Worm (Caenorhabditis elegans) whole organism, early embryonic: ENCODE data around the gene R05G6.3.

Experiments
- B0310.2 ChIP-seq: sonication (generic microtip); optimal IDR thresholded peaks from 2 replicates; lab custom pipeline; 2016; ENCODE audit warnings: mild to moderate bottlenecking, missing genetic modification characterization, missing compliant biosample characterization
- F13C5.2 ChIP-seq: sonication (generic microtip); optimal IDR thresholded peaks from 2 replicates; lab custom pipeline; 2017; ENCODE audit warnings: mild to moderate bottlenecking, missing genetic modification characterization, inconsistent platforms, missing compliant biosample characterization
- aly-1 ChIP-seq: sonication (generic microtip); optimal IDR thresholded peaks from 2 replicates; lab custom pipeline; 2016; ENCODE audit warnings: missing genetic modification characterization, missing compliant biosample characterization
- ama-1 ChIP-seq: fragments of 150-350 bp; optimal IDR thresholded peaks from 2 replicates; lab custom pipeline; 2014
- ceh-13 ChIP-seq: fragments of 200-800 bp; sonication (Bioruptor generic); optimal IDR thresholded peaks from 2 replicates; lab custom pipeline; 2018; ENCODE audit warnings: mild to moderate bottlenecking, missing genetic modification characterization, missing compliant biosample characterization
- ceh-36 ChIP-seq: sonication (generic microtip); optimal IDR thresholded peaks from 2 replicates; lab custom pipeline; 2016; ENCODE audit warnings: missing genetic modification characterization, inconsistent platforms, missing compliant biosample characterization
- ets-7 ChIP-seq: sonication (generic microtip); optimal IDR thresholded peaks from 2 replicates; lab custom pipeline; 2016; ENCODE audit warnings: missing genotype, missing genetic modification characterization, missing compliant biosample characterization
- flt-1 ChIP-seq: fragments of 200-800 bp; sonication (Bioruptor generic); IDR thresholded peaks from 2 replicates; pipeline ENCODE4 v1.3.6; 2022; ENCODE audit warnings: missing genetic modification characterization, missing compliant biosample characterization
- hmbx-1 ChIP-seq: sonication (generic microtip); optimal IDR thresholded peaks from 2 replicates; lab custom pipeline; 2016; ENCODE audit warnings: mild to moderate bottlenecking, missing genetic modification characterization, missing compliant biosample characterization
- hmg-4 ChIP-seq: fragments of 200-800 bp; sonication (Bioruptor generic); optimal IDR thresholded peaks from 2 replicates; lab custom pipeline; 2018; ENCODE audit warnings: mild to moderate bottlenecking, missing genetic modification characterization, missing compliant biosample characterization
- hnd-1 ChIP-seq: sonication (generic microtip); optimal IDR thresholded peaks from 2 replicates; lab custom pipeline; 2016; ENCODE audit warnings: missing genetic modification characterization, missing compliant biosample characterization
- pes-1 ChIP-seq: fragments of 200-800 bp; sonication (Bioruptor generic); IDR thresholded peaks from 2 replicates; pipeline ENCODE4 v1.3.6; 2022; ENCODE audit warnings: missing genetic modification reagents, missing genetic modification characterization, missing compliant biosample characterization
- scrt-1 ChIP-seq: fragments of 200-800 bp; sonication (Bioruptor generic); IDR thresholded peaks from 2 replicates; pipeline ENCODE4 v1.3.6; 2022; ENCODE audit warnings: missing genetic modification characterization, missing compliant biosample characterization
- sea-1 ChIP-seq: fragments of 200-800 bp; sonication (Bioruptor generic); conservative IDR thresholded peaks from 2 replicates; pipeline ENCODE4 v1.3.6; 2022; ENCODE audit warnings: missing genetic modification characterization, missing compliant biosample characterization
- tbx-11 ChIP-seq: fragments of 200-800 bp; sonication (Bioruptor generic); IDR thresholded peaks from 2 replicates; pipeline ENCODE4 v1.3.6; 2022; ENCODE audit warnings: missing genetic modification characterization, missing compliant biosample characterization
- tbx-37 ChIP-seq: fragments of 200-800 bp; sonication (Bioruptor generic); conservative IDR thresholded peaks from 2 replicates; pipeline ENCODE4 v1.3.6; 2022; ENCODE audit warnings: missing genetic modification reagents, missing genetic modification characterization, missing compliant biosample characterization
- tra-4 ChIP-seq: sonication (generic microtip); optimal IDR thresholded peaks from 2 replicates; lab custom pipeline; 2017; ENCODE audit warnings: missing genetic modification characterization, missing compliant biosample characterization

Gene R05G6.3

ce11 chrIV:7532360-7532759, 16.0 kb downstream of the R05G6.3 start, which contains the start of gene R05G6.1:
TSS of gene R05G6.1 (plus strand) at chrIV:7532660.
- TF ChIP-seq ceh-36 (tag; lab: Kevin White, UChicago), result no peak
- TF ChIP-seq pes-1 (GFP tag; lab: Robert Waterston, UW), result no peak

ce11 chrIV:7542485-7543001, 26.2 kb downstream of the R05G6.3 start, which contains the start of gene R05G6.10:
TSS of gene R05G6.10 (minus strand) at chrIV:7542535.
- no peak for TF ChIP-seq hmbx-1 (tag; lab: Kevin White, UChicago)
- TF ChIP-seq hnd-1 (tag; lab: Kevin White, UChicago), result no peak
- no peak for TF ChIP-seq tbx-11 (GFP tag; lab: Robert Waterston, UW)
- no peak for TF ChIP-seq sea-1 (GFP tag; lab: Robert Waterston, UW)
- TF ChIP-seq pes-1 (GFP tag; lab: Robert Waterston, UW), result no peak
- TF ChIP-seq tbx-37, result no peak
- no peak for TF ChIP-seq hmg-4 (GFP tag; lab: Kevin White, UChicago)
- TF ChIP-seq ceh-13, result no peak
- no peak for TF ChIP-seq flt-1 (GFP tag; lab: Robert Waterston, UW)
- TF ChIP-seq ama-1, result no peak
- TF ChIP-seq scrt-1 (GFP tag; lab: Robert Waterston, UW), result no peak
- no peak for TF ChIP-seq tra-4 (tag; lab: Kevin White, UChicago)

ce11 chrIV:7543662-7544061, 27.3 kb downstream of the R05G6.3 start:
- TF ChIP-seq hmbx-1 (tag; lab: Kevin White, UChicago) (no peak), tbx-11 (GFP tag; lab: Robert Waterston, UW) (no peak), ama-1 (no peak), ets-7 (tag; lab: Kevin White, UChicago) (no peak), tra-4 (tag; lab: Kevin White, UChicago) (no peak), ceh-13 (no peak), F13C5.2 (tag; lab: Kevin White, UChicago) (no peak), pes-1 (GFP tag; lab: Robert Waterston, UW) (no peak), hnd-1 (tag; lab: Kevin White, UChicago) (no peak), ceh-36 (tag; lab: Kevin White, UChicago) (no peak)

- TF ChIP-seq flt-1 (GFP tag; lab: Robert Waterston, UW) (no peak), hnd-1 (tag; lab: Kevin White, UChicago) (no peak), tbx-37 (no peak), tbx-11 (GFP tag; lab: Robert Waterston, UW) (no peak), ama-1 (no peak), ets-7 (tag; lab: Kevin White, UChicago) (no peak), sea-1 (GFP tag; lab: Robert Waterston, UW) (no peak), F13C5.2 (tag; lab: Kevin White, UChicago) (no peak), B0310.2 (tag; lab: Kevin White, UChicago) (no peak), ceh-13 (no peak), aly-1 (tag; lab: Kevin White, UChicago) (no peak), tra-4 (tag; lab: Kevin White, UChicago) (no peak), ceh-36 (tag; lab: Kevin White, UChicago) (no peak), scrt-1 (GFP tag; lab: Robert Waterston, UW) (no peak)
Measured at ce11 chrIV:7547843-7548578, 31.7 kb downstream of the R05G6.3 start, which contains the start of the genes cdd-2 and oef-1. TSS of gene cdd-2 (minus strand) at chrIV:7547893. TSS of gene oef-1 (plus strand) at chrIV:7548417.

ce11 chrIV:7549844-7550243, 33.5 kb downstream of the R05G6.3 start:
- TF ChIP-seq hmg-4 (GFP tag; lab: Kevin White, UChicago) (no peak), tbx-37 (0 out of 2 replicates have a peak, but pooled peaks have one; percentile 27)

ce11 chrIV:7550445-7550844, 34.1 kb downstream of the R05G6.3 start, which contains the start of gene pam-1:
TSS of gene pam-1 (minus strand) at chrIV:7550812.
- TF ChIP-seq scrt-1 (GFP tag; lab: Robert Waterston, UW) (no peak), ceh-36 (tag; lab: Kevin White, UChicago) (no peak), F13C5.2 (tag; lab: Kevin White, UChicago) (no peak), ama-1 (no peak), tra-4 (tag; lab: Kevin White, UChicago) (no peak), hmg-4 (GFP tag; lab: Kevin White, UChicago) (no peak)

ce11 chrIV:7551254-7551653, 34.9 kb downstream of the R05G6.3 start:
- TF ChIP-seq tbx-37, result no peak
- no peak for TF ChIP-seq ceh-36 (tag; lab: Kevin White, UChicago)
- TF ChIP-seq aly-1 (tag; lab: Kevin White, UChicago), result no peak

- no peak for TF ChIP-seq pes-1 (GFP tag; lab: Robert Waterston, UW)
- TF ChIP-seq aly-1 (tag; lab: Kevin White, UChicago), result no peak
- no peak for TF ChIP-seq hmbx-1 (tag; lab: Kevin White, UChicago)
- TF ChIP-seq ceh-36 (tag; lab: Kevin White, UChicago), result no peak
- no peak for TF ChIP-seq ceh-13
- TF ChIP-seq tbx-37, result no peak
- TF ChIP-seq sea-1 (GFP tag; lab: Robert Waterston, UW), result no peak
- TF ChIP-seq flt-1 (GFP tag; lab: Robert Waterston, UW), result no peak
- no peak for TF ChIP-seq scrt-1 (GFP tag; lab: Robert Waterston, UW)
- TF ChIP-seq F13C5.2 (tag; lab: Kevin White, UChicago), result no peak
- TF ChIP-seq tra-4 (tag; lab: Kevin White, UChicago), result no peak
- TF ChIP-seq hnd-1 (tag; lab: Kevin White, UChicago), result no peak
- TF ChIP-seq tbx-11 (GFP tag; lab: Robert Waterston, UW), result no peak
- no peak for TF ChIP-seq ets-7 (tag; lab: Kevin White, UChicago)
- TF ChIP-seq ama-1, result no peak
- no peak for TF ChIP-seq B0310.2 (tag; lab: Kevin White, UChicago)
- TF ChIP-seq hmg-4 (GFP tag; lab: Kevin White, UChicago), result no peak
Measured at ce11 chrIV:7552100-7552499, 35.7 kb downstream of the R05G6.3 start.
